Fruit fly (Drosophila melanogaster) whole organism, pupa: Measurements from ENCODE around the gene CG42674.

ENCODE experiments used
- CG10348 ChIP-seq: fragments of 200-800 bp; sonication (Bioruptor generic); IDR thresholded peaks from 2 replicates; pipeline ENCODE4 v1.3.6; 2022; ENCODE audit warnings: missing biosample characterization, missing genetic modification characterization
- CG12605 ChIP-seq: fragments of 200-800 bp; sonication (Bioruptor generic); IDR thresholded peaks from 2 replicates; pipeline ENCODE4 v1.3.6; 2022; ENCODE audit warnings: missing biosample characterization, missing genetic modification characterization
- CG13204 ChIP-seq: fragments of 200-800 bp; sonication (Bioruptor generic); optimal IDR thresholded peaks from 2 replicates; lab custom pipeline; 2018; ENCODE audit warnings: missing biosample characterization, mild to moderate bottlenecking, missing genetic modification characterization, moderate library complexity
- CG14655 ChIP-seq: fragments of 200-800 bp; sonication (Bioruptor generic); optimal IDR thresholded peaks from 3 replicates; lab custom pipeline; 2017; ENCODE audit warnings: mild to moderate bottlenecking, missing biosample characterization, missing genetic modification reagents, missing genetic modification characterization
- CG15710 ChIP-seq: fragments of 200-800 bp; sonication (Bioruptor generic); optimal IDR thresholded peaks from 2 replicates; lab custom pipeline; 2018; ENCODE audit warnings: missing biosample characterization, mild to moderate bottlenecking, missing genetic modification characterization, moderate library complexity
- CG17806 ChIP-seq: fragments of 200-800 bp; sonication (Bioruptor generic); optimal IDR thresholded peaks from 2 replicates; lab custom pipeline; 2018; ENCODE audit warnings: missing biosample characterization, mild to moderate bottlenecking, missing genetic modification characterization, moderate library complexity
- CG32121 ChIP-seq: fragments of 200-800 bp; sonication (Bioruptor generic); IDR thresholded peaks from 2 replicates; pipeline ENCODE4 v1.3.6; 2022; ENCODE audit warnings: missing biosample characterization, missing genetic modification characterization
- CG34367 ChIP-seq: fragments of 200-800 bp; sonication (Bioruptor generic); optimal IDR thresholded peaks from 2 replicates; lab custom pipeline; 2018; ENCODE audit warnings: missing biosample characterization, mild to moderate bottlenecking, missing genetic modification characterization
- CG4496 ChIP-seq: fragments of 200-800 bp; sonication (Bioruptor generic); IDR thresholded peaks from 3 replicates; pipeline ENCODE4 v1.3.6; 2022; ENCODE audit warnings: missing biosample characterization, missing genetic modification characterization
- CG8159 ChIP-seq: fragments of 200-800 bp; sonication (Bioruptor generic); optimal IDR thresholded peaks from 3 replicates; lab custom pipeline; 2018; ENCODE audit warnings: missing biosample characterization, mild to moderate bottlenecking, missing genetic modification characterization, moderate library complexity
- CG8301 ChIP-seq: fragments of 200-800 bp; sonication (Bioruptor generic); optimal IDR thresholded peaks from 2 replicates; lab custom pipeline; 2018; ENCODE audit warnings: missing biosample characterization, mild to moderate bottlenecking, missing genetic modification characterization
- CG9948 ChIP-seq: fragments of 200-800 bp; sonication (Bioruptor generic); optimal IDR thresholded peaks from 2 replicates; lab custom pipeline; 2018; ENCODE audit warnings: missing biosample characterization, mild to moderate bottlenecking, missing genetic modification characterization, moderate library complexity
- D1 ChIP-seq: fragments of 200-800 bp; sonication (Bioruptor generic); optimal IDR thresholded peaks from 2 replicates; lab custom pipeline; 2018; ENCODE audit warnings: missing biosample characterization, mild to moderate bottlenecking, missing genetic modification characterization, moderate library complexity
- EcR ChIP-seq: fragments of 200-800 bp; sonication (Bioruptor generic); optimal IDR thresholded peaks from 3 replicates; lab custom pipeline; 2019; ENCODE audit warnings: missing biosample characterization, missing genetic modification characterization, mild to moderate bottlenecking, moderate library complexity, missing genetic modification reagents
- Ets98B ChIP-seq: fragments of 200-800 bp; sonication (Bioruptor generic); IDR thresholded peaks from 2 replicates; pipeline ENCODE4 v1.3.6; 2022; ENCODE audit warnings: missing biosample characterization, missing genetic modification characterization
- Pif1A ChIP-seq: fragments of 200-800 bp; sonication (Bioruptor generic); optimal IDR thresholded peaks from 3 replicates; lab custom pipeline; 2016; ENCODE audit warnings: missing biosample characterization, missing genetic modification characterization
- Pif1B ChIP-seq: fragments of 200-800 bp; sonication (Bioruptor generic); optimal IDR thresholded peaks from 3 replicates; lab custom pipeline; 2016; ENCODE audit warnings: missing biosample characterization, missing genetic modification characterization
- Snoo ChIP-seq: fragments of 200-800 bp; sonication (Bioruptor generic); optimal IDR thresholded peaks from 3 replicates; lab custom pipeline; 2017; ENCODE audit warnings: missing biosample characterization, mild to moderate bottlenecking, missing genetic modification characterization, inconsistent platforms
- fd96Ca ChIP-seq: fragments of 200-800 bp; sonication (Bioruptor generic); IDR thresholded peaks from 3 replicates; pipeline ENCODE4 v1.3.6; 2022; ENCODE audit warnings: missing biosample characterization, missing genetic modification characterization
- gl ChIP-seq: fragments of 200-800 bp; sonication (Bioruptor generic); optimal IDR thresholded peaks from 2 replicates; lab custom pipeline; 2018; ENCODE audit warnings: missing biosample characterization, mild to moderate bottlenecking, missing genetic modification characterization
- rn ChIP-seq: fragments of 200-800 bp; sonication (Bioruptor generic); IDR thresholded peaks from 2 replicates; pipeline ENCODE4 v1.3.6; 2022; ENCODE audit warnings: missing biosample characterization, missing genetic modification characterization

Gene CG42674

DNA sequence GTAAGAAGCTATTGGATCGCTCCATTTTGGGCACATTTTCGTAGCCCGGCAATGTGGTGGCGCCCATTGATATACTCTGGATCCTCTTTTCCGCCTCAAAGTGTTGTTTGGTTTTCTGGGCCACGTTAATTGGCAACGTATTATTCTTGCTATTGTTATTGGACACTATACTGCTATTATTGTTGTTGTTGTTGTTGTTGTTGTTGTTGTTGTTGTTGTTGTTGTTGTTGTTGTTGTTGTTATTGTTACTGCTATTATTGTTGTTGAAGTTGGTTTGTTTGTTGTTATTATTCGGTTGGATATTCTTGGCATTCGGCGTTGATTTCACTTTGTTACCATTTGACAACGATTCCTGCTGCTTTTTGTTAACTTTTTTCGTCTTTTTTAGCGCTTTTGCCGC, 6.3 kb downstream of the CG42674 start:
- TF ChIP-seq CG4496 (GFP tag; lab: Robert Waterston, UW): no peak
- no peak for TF ChIP-seq CG10348 (GFP tag; lab: Robert Waterston, UW)
- no peak for TF ChIP-seq CG8159 (tag; lab: Kevin White, UChicago)
- no peak for TF ChIP-seq CG9948
- TF ChIP-seq CG14655 (GFP tag; lab: Kevin White, UChicago): no peak
- no peak for TF ChIP-seq D1
- no peak for TF ChIP-seq CG8301 (tag; lab: Kevin White, UChicago)
- TF ChIP-seq fd96Ca (GFP tag; lab: Robert Waterston, UW): no peak
- no peak for TF ChIP-seq Pif1B (GFP tag; lab: Kevin White, UChicago)
- TF ChIP-seq CG12605 (GFP tag; lab: Robert Waterston, UW): no peak
- TF ChIP-seq Pif1A: no peak

DNA sequence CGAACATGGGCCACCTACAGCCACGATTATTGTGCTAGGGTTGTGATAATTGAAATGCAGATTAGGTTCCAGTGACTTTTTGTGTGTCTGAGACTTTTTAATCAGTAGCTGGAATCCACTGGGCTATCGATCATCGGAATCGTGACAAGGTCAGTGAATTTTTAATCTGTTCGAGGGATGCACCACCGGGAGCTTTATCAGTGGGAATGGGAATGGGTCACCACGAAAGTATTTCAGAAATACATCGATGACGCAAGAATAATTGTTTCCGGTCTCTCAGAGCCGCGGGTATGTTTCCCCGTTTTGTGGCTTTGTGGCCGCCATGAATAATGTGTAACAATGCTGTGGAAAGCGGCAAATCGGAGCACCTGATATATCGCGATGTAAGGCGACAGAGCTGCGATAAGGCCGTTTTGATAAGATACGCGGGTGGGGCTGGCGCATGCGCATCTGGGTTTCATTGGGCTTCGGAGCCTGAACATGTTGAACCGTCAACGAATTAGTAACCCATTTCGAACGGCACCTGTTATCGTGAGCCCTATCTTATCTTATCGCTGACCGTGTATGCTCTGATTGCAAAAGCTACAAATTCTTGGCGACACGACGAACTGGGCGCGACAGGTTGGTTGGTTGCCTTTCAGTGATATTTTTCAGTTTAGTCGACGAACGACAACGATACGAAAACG, 10.1 kb downstream of the CG42674 start, which contains the start of gene Ssk:
Ssk (plus strand) TSS at position 638 of the 686 bp plus-strand sequence.
- TF ChIP-seq CG17806 (tag; lab: Kevin White, UChicago) (no peak), fd96Ca (GFP tag; lab: Robert Waterston, UW) (peak; percentile 55; the same call in 1 of the 3 replicates), Pif1B (GFP tag; lab: Kevin White, UChicago) (peak; percentile 3), CG15710 (tag; lab: Kevin White, UChicago) (no peak), CG10348 (GFP tag; lab: Robert Waterston, UW) (no peak), EcR (GFP tag; lab: Kevin White, UChicago) (peak; percentile 20), Ets98B (GFP tag; lab: Robert Waterston, UW) (peak; percentile 32; the same call in 1 of the 2 replicates), CG4496 (GFP tag; lab: Robert Waterston, UW) (no peak), CG13204 (GFP tag; lab: Kevin White, UChicago) (no peak), CG14655 (GFP tag; lab: Kevin White, UChicago) (no peak), D1 (no peak), CG8159 (tag; lab: Kevin White, UChicago) (no peak), gl (tag; lab: Kevin White, UChicago) (no peak), CG9948 (no peak), rn (GFP tag; lab: Robert Waterston, UW) (no peak), Snoo (no peak), CG34367 (no peak), Pif1A (no peak), CG12605 (GFP tag; lab: Robert Waterston, UW) (0 out of 2 replicates have a peak, but pooled peaks have one; percentile 13), CG32121 (no peak), CG8301 (tag; lab: Kevin White, UChicago) (no peak)

DNA sequence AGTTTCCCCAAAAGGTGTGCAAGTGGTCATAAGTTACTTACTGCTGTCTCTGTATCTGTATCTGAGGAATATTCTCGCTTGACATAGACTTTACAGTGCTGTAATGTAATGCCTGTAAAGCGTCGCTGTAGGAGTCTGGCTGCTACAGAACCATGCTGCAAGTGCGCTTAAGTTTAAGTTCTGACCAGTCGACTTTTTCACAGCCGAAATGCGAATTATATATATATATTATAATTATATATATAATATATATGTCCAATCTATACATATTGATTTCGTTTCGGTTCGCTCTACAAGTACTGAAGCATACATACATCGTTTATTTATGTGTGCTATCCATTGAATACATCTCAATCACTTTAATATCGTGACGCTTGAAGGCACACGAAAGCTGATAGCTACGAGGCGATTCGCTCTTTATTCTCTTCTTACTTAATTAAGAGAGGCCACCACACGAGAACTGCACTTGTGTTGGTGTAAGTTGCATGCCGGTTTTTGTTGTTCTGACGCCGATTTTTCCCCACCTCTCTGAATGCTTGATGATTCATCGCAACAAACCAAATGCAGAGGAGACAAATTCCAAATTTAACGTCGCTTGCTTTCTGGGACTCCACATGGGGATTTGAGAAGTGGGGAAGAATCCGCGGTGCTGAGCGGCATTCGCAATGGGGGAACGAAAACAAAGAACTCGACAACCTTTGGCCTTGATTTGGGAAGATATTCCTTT, 11.7 kb downstream of the CG42674 start:
- TF ChIP-seq CG12605 (GFP tag; lab: Robert Waterston, UW) (no peak), rn (GFP tag; lab: Robert Waterston, UW) (no peak), CG32121 (no peak), CG9948 (no peak), D1 (no peak), CG13204 (GFP tag; lab: Kevin White, UChicago) (peak; percentile 70), CG15710 (tag; lab: Kevin White, UChicago) (peak; percentile 4), CG8159 (tag; lab: Kevin White, UChicago) (peak; percentile 2), CG17806 (tag; lab: Kevin White, UChicago) (peak; percentile 11), Pif1B (GFP tag; lab: Kevin White, UChicago) (no peak), Pif1A (no peak), EcR (GFP tag; lab: Kevin White, UChicago) (peak; percentile 74), CG34367 (peak; percentile 29), CG14655 (GFP tag; lab: Kevin White, UChicago) (no peak), gl (tag; lab: Kevin White, UChicago) (no peak), Ets98B (GFP tag; lab: Robert Waterston, UW) (peak; percentile 23; the same call in 1 of the 2 replicates)

DNA sequence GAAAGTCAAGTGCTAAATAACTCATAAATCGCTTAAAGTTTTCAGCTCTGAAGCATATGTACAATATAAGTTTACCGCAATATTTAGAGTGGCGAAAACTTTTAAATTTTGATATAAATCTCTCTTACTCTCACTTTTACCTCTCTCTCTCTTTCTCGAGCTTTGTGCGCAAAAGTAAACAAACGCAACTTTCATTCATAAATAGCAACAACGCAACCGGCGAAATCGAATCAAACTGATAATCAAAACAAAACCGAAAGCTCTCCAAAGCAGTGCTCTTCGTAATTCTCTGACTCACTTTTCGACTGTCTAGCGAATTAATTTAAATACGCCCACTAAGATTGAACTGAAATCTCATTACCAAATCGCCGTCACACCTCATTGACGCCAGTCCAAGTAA, 12.2 kb downstream of the CG42674 start:
- no peak for TF ChIP-seq Pif1B (GFP tag; lab: Kevin White, UChicago)
- TF ChIP-seq CG15710 (tag; lab: Kevin White, UChicago): no peak
- no peak for TF ChIP-seq CG10348 (GFP tag; lab: Robert Waterston, UW)
- TF ChIP-seq CG17806 (tag; lab: Kevin White, UChicago): no peak
- no peak for TF ChIP-seq EcR (GFP tag; lab: Kevin White, UChicago)
- TF ChIP-seq CG8301 (tag; lab: Kevin White, UChicago): no peak
- no peak for TF ChIP-seq fd96Ca (GFP tag; lab: Robert Waterston, UW)
- TF ChIP-seq Snoo: no peak
- TF ChIP-seq CG4496 (GFP tag; lab: Robert Waterston, UW): no peak
- no peak for TF ChIP-seq CG32121
- no peak for TF ChIP-seq CG9948
- no peak for TF ChIP-seq CG14655 (GFP tag; lab: Kevin White, UChicago)
- no peak for TF ChIP-seq CG34367

DNA sequence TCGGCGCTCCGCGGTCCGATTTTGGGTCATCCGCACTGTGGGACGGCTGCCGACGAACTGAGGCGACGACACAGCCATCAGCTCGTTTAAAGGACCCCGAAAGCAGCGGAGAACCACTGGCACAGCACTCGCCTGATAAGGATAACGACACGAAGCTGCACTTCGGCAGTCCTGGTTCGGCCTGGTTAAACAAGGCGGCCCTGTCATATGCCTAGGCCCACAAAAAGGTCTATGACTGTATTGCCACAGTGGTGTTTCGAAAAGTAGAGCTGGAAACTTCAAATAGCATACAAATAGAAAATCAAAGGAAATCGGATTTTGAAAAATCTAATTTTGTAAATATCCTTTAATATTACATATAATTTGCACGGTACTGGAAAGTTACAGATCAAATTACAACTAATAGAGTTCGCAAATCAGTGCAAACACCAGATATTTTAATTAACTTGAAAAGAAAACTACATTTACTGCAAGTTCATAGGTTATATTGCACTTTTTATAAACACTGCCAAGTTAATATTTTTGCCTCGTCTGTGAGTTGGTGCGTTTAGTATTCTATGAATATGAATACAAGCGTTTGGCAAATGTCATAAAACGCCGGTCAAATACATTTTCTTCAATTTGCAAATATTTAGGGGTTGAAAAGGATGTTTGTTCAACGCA, 12.8 kb downstream of the CG42674 start:
- peak; percentile 23 for TF ChIP-seq Pif1B (GFP tag; lab: Kevin White, UChicago)
- TF ChIP-seq CG10348 (GFP tag; lab: Robert Waterston, UW): 0 out of 2 replicates have a peak, but pooled peaks have one; percentile 35
- peak; percentile 70 for TF ChIP-seq CG14655 (GFP tag; lab: Kevin White, UChicago)
- TF ChIP-seq CG8159 (tag; lab: Kevin White, UChicago): peak; percentile 63
- TF ChIP-seq rn (GFP tag; lab: Robert Waterston, UW): no peak
- no peak for TF ChIP-seq CG32121
- no peak for TF ChIP-seq CG12605 (GFP tag; lab: Robert Waterston, UW)
- no peak for TF ChIP-seq CG4496 (GFP tag; lab: Robert Waterston, UW)
- TF ChIP-seq EcR (GFP tag; lab: Kevin White, UChicago): peak; percentile 1
- peak; percentile 57 for TF ChIP-seq CG9948
- TF ChIP-seq fd96Ca (GFP tag; lab: Robert Waterston, UW): no peak
- no peak for TF ChIP-seq CG13204 (GFP tag; lab: Kevin White, UChicago)
- TF ChIP-seq Ets98B (GFP tag; lab: Robert Waterston, UW): no peak
- no peak for TF ChIP-seq D1
- peak; percentile 41 for TF ChIP-seq CG8301 (tag; lab: Kevin White, UChicago)
- peak; percentile 0 for TF ChIP-seq Pif1A
- TF ChIP-seq CG17806 (tag; lab: Kevin White, UChicago): peak; percentile 25
- peak; percentile 74 for TF ChIP-seq CG15710 (tag; lab: Kevin White, UChicago)
- TF ChIP-seq CG34367: peak; percentile 74
- TF ChIP-seq gl (tag; lab: Kevin White, UChicago): no peak
- TF ChIP-seq Snoo: no peak
